Worm (Caenorhabditis elegans) whole organism, young adult: Measurements from ENCODE around the gene bud-31.

ENCODE experiments used
- cebp-2 ChIP-seq: fragments of 200-800 bp; sonication (Bioruptor generic); IDR thresholded peaks from 2 replicates; pipeline ENCODE4 v1.3.6; 2022; ENCODE audit warnings: missing genetic modification characterization, missing compliant biosample characterization
- hmg-20 ChIP-seq: fragments of 200-800 bp; sonication (Bioruptor generic); IDR thresholded peaks from 2 replicates; pipeline ENCODE4 v1.3.6; 2022; ENCODE audit warnings: missing genetic modification reagents, missing genetic modification characterization, missing compliant biosample characterization
- madf-8 ChIP-seq: fragments of 200-800 bp; sonication (Bioruptor generic); conservative IDR thresholded peaks from 2 replicates; pipeline ENCODE4 v1.3.6; 2022; ENCODE audit warnings: missing genetic modification reagents, missing genetic modification characterization, missing compliant biosample characterization
- nhr-90 ChIP-seq: sonication (generic microtip); optimal IDR thresholded peaks from 2 replicates; lab custom pipeline; 2016; ENCODE audit warnings: missing genotype, mild to moderate bottlenecking, missing genetic modification characterization, missing compliant biosample characterization
- sea-2 ChIP-seq: fragments of 200-800 bp; sonication (Bioruptor generic); IDR thresholded peaks from 2 replicates; pipeline ENCODE4 v1.3.6; 2022; ENCODE audit warnings: missing genetic modification characterization, missing compliant biosample characterization

ce11 chrIII:9661119-9661518, 35.2 kb downstream of the bud-31 start:
- TF ChIP-seq nhr-90 (tag; lab: Kevin White, UChicago) (no peak), madf-8 (GFP tag; lab: Robert Waterston, UW) (no peak), sea-2 (no peak), cebp-2 (GFP tag; lab: Robert Waterston, UW) (no peak), hmg-20 (no peak)
